Fruit fly (Drosophila melanogaster) whole organism, embryonic: ENCODE results near the gene Blm.
A peak's percentile ranks its signal among the peaks of the same experiment; 100 is the strongest.

ENCODE experiments used
- Atf6 ChIP-seq: fragments of 200-800 bp; sonication (Bioruptor generic); IDR thresholded peaks from 2 replicates; pipeline ENCODE4 v1.3.6; 2022; ENCODE audit warnings: missing biosample characterization, missing genetic modification characterization
- B-H1 ChIP-seq: fragments of 200-800 bp; sonication (Bioruptor generic); IDR thresholded peaks from 3 replicates; pipeline ENCODE4 v1.3.6; 2022; ENCODE audit warnings: missing biosample characterization, missing genetic modification characterization
- CG12219 ChIP-seq: fragments of 200-800 bp; sonication (Bioruptor generic); optimal IDR thresholded peaks from 3 replicates; lab custom pipeline; 2018; ENCODE audit warnings: missing biosample characterization, mild to moderate bottlenecking, missing genetic modification characterization
- CG1233 ChIP-seq: fragments of 200-800 bp; sonication (Bioruptor generic); optimal IDR thresholded peaks from 4 replicates; lab custom pipeline; 2018; ENCODE audit warnings: missing biosample characterization, mild to moderate bottlenecking, missing genetic modification characterization
- CG12659 ChIP-seq: fragments of 200-800 bp; sonication (Bioruptor generic); optimal IDR thresholded peaks from 3 replicates; lab custom pipeline; 2017; ENCODE audit warnings: mild to moderate bottlenecking, missing biosample characterization, missing genetic modification reagents, missing genetic modification characterization
- CG12744 ChIP-seq: fragments of 200-800 bp; sonication (Bioruptor generic); optimal IDR thresholded peaks from 2 replicates; lab custom pipeline; 2016; ENCODE audit warnings: missing biosample characterization, missing genetic modification characterization
- CG16863 ChIP-seq: fragments of 200-800 bp; sonication (Bioruptor generic); optimal IDR thresholded peaks from 3 replicates; lab custom pipeline; 2016; ENCODE audit warnings: missing biosample characterization, missing genetic modification characterization
- CG17359 ChIP-seq: fragments of 200-800 bp; sonication (Bioruptor generic); optimal IDR thresholded peaks from 3 replicates; lab custom pipeline; 2018; ENCODE audit warnings: missing biosample characterization, mild to moderate bottlenecking, missing genetic modification characterization, moderate library complexity
- CG17361 ChIP-seq: fragments of 200-800 bp; sonication (Bioruptor generic); IDR thresholded peaks from 3 replicates; pipeline ENCODE4 v1.3.6; 2022; ENCODE audit warnings: missing biosample characterization, missing genetic modification characterization
- CG17802 ChIP-seq: fragments of 200-800 bp; sonication (Bioruptor generic); optimal IDR thresholded peaks from 2 replicates; lab custom pipeline; 2018; ENCODE audit warnings: missing biosample characterization, mild to moderate bottlenecking, missing genetic modification characterization, moderate library complexity
- CG18011 ChIP-seq: fragments of 200-800 bp; sonication (Bioruptor generic); optimal IDR thresholded peaks from 2 replicates; lab custom pipeline; 2017; ENCODE audit warnings: missing biosample characterization, missing genetic modification characterization, mild to moderate bottlenecking, moderate library complexity, missing genotype
- CG1832 ChIP-seq: fragments of 200-800 bp; sonication (Bioruptor generic); optimal IDR thresholded peaks from 2 replicates; lab custom pipeline; 2017; ENCODE audit warnings: missing biosample characterization, mild to moderate bottlenecking, missing genetic modification characterization, inconsistent platforms
- CG2678 ChIP-seq: fragments of 200-800 bp; sonication (Bioruptor generic); optimal IDR thresholded peaks from 3 replicates; lab custom pipeline; 2019; ENCODE audit warnings: missing biosample characterization, mild to moderate bottlenecking, missing genetic modification characterization, moderate library complexity
- CG31441 ChIP-seq: fragments of 200-800 bp; sonication (Bioruptor generic); IDR thresholded peaks from 2 replicates; pipeline ENCODE4 v1.3.6; 2022; ENCODE audit warnings: missing biosample characterization, missing genetic modification characterization
- CG4820 ChIP-seq: fragments of 200-800 bp; sonication (Bioruptor generic); optimal IDR thresholded peaks from 3 replicates; lab custom pipeline; 2016; ENCODE audit warnings: missing biosample characterization, missing genetic modification characterization
- CG5245 ChIP-seq: fragments of 200-800 bp; sonication (Bioruptor generic); optimal IDR thresholded peaks from 3 replicates; lab custom pipeline; 2016; ENCODE audit warnings: missing biosample characterization, missing genetic modification characterization
- CG6765 ChIP-seq: fragments of 200-800 bp; sonication (Bioruptor generic); optimal IDR thresholded peaks from 3 replicates; lab custom pipeline; 2017; ENCODE audit warnings: missing biosample characterization, mild to moderate bottlenecking, missing genetic modification characterization
- CG6791 ChIP-seq: fragments of 200-800 bp; sonication (Bioruptor generic); IDR thresholded peaks from 3 replicates; pipeline ENCODE4 v1.3.6; 2022; ENCODE audit warnings: missing biosample characterization, missing genetic modification characterization; ENCODE audit not compliant: partially characterized antibody
- CG8290 ChIP-seq, 3 experiments: fragments of 200-800 bp; sonication (Bioruptor generic); optimal IDR thresholded peaks; 2 replicates each; lab custom pipeline; 2016 to 2019; ENCODE audit warnings: missing biosample characterization in 3 of 3, missing genetic modification characterization in 3 of 3, mild to moderate bottlenecking in 2 of 3, moderate library complexity in 1 of 3
- CG8359 ChIP-seq: fragments of 200-800 bp; sonication (Bioruptor generic); optimal IDR thresholded peaks from 2 replicates; lab custom pipeline; 2017; ENCODE audit warnings: missing biosample characterization, mild to moderate bottlenecking, missing genetic modification characterization, borderline replicate concordance
- CG8388 ChIP-seq: fragments of 200-800 bp; sonication (Bioruptor generic); optimal IDR thresholded peaks from 2 replicates; lab custom pipeline; 2019; ENCODE audit warnings: missing biosample characterization, mild to moderate bottlenecking, missing genetic modification characterization, moderate library complexity
- CG8924 ChIP-seq: fragments of 200-800 bp; optimal IDR thresholded peaks from 3 replicates; lab custom pipeline; 2019; ENCODE audit warnings: missing biosample characterization, mild to moderate bottlenecking, missing genetic modification characterization, moderate library complexity
- CG9817 ChIP-seq: fragments of 200-800 bp; sonication (Bioruptor generic); optimal IDR thresholded peaks from 2 replicates; lab custom pipeline; 2018; ENCODE audit warnings: missing biosample characterization, mild to moderate bottlenecking, missing genetic modification characterization, moderate library complexity
- Drgx ChIP-seq: fragments of 200-800 bp; sonication (Bioruptor generic); IDR thresholded peaks from 2 replicates; pipeline ENCODE4 v1.3.6; 2022; ENCODE audit warnings: missing biosample characterization, missing genetic modification characterization
- H2.0 ChIP-seq: fragments of 200-800 bp; sonication (Bioruptor generic); IDR thresholded peaks from 2 replicates; pipeline ENCODE4 v1.3.6; 2022; ENCODE audit warnings: missing biosample characterization, missing genetic modification characterization
- Hand ChIP-seq: fragments of 200-800 bp; sonication (Bioruptor generic); optimal IDR thresholded peaks from 2 replicates; lab custom pipeline; 2017; ENCODE audit warnings: mild to moderate bottlenecking, missing biosample characterization, missing genetic modification reagents, missing genetic modification characterization
- Hr3 ChIP-seq: fragments of 200-800 bp; sonication (Bioruptor generic); optimal IDR thresholded peaks from 3 replicates; lab custom pipeline; 2016; ENCODE audit warnings: missing biosample characterization, missing genetic modification characterization
- Hr51 ChIP-seq, 2 experiments: fragments of 200-800 bp; sonication (Bioruptor generic); optimal IDR thresholded peaks; 2 replicates in 1 of 2; 3 replicates in 1 of 2; lab custom pipeline; 2016 to 2018; ENCODE audit warnings: missing biosample characterization in 2 of 2, missing genetic modification characterization in 2 of 2, mild to moderate bottlenecking in 1 of 2, moderate library complexity in 1 of 2
- Sox100B ChIP-seq: fragments of 200-800 bp; sonication (Bioruptor generic); optimal IDR thresholded peaks from 3 replicates; lab custom pipeline; 2018; ENCODE audit warnings: missing biosample characterization, mild to moderate bottlenecking, missing genetic modification characterization
- Vsx1 ChIP-seq: fragments of 200-800 bp; sonication (Bioruptor generic); optimal IDR thresholded peaks from 2 replicates; lab custom pipeline; 2017; ENCODE audit warnings: missing biosample characterization, mild to moderate bottlenecking, missing genetic modification characterization, missing genetic modification reagents
- disco-r ChIP-seq: fragments of 200-800 bp; sonication (Bioruptor generic); optimal IDR thresholded peaks from 2 replicates; lab custom pipeline; 2016; ENCODE audit warnings: missing biosample characterization, missing genetic modification characterization
- dm ChIP-seq: fragments of 200-800 bp; sonication (Bioruptor generic); optimal IDR thresholded peaks from 3 replicates; lab custom pipeline; 2016; ENCODE audit warnings: missing biosample characterization, missing genetic modification characterization
- dpn ChIP-seq, 2 experiments: fragments of 200-800 bp; sonication (Bioruptor generic); optimal IDR thresholded peaks; 3 replicates each; lab custom pipeline; 2016; ENCODE audit warnings: missing biosample characterization in 2 of 2, missing genetic modification characterization in 2 of 2
- exex ChIP-seq: fragments of 200-800 bp; sonication (Bioruptor generic); optimal IDR thresholded peaks from 4 replicates; lab custom pipeline; 2018; ENCODE audit warnings: missing biosample characterization, mild to moderate bottlenecking, missing genetic modification characterization, moderate library complexity
- fd64A ChIP-seq: fragments of 200-800 bp; sonication (Bioruptor generic); optimal IDR thresholded peaks from 3 replicates; lab custom pipeline; 2018; ENCODE audit warnings: missing biosample characterization, mild to moderate bottlenecking, missing genetic modification characterization
- gcm ChIP-seq: fragments of 200-800 bp; sonication (Bioruptor generic); optimal IDR thresholded peaks from 2 replicates; lab custom pipeline; 2019; ENCODE audit warnings: missing biosample characterization, mild to moderate bottlenecking, missing genetic modification characterization, moderate library complexity
- gem ChIP-seq: fragments of 200-800 bp; sonication (Bioruptor generic); optimal IDR thresholded peaks from 2 replicates; lab custom pipeline; 2019; ENCODE audit warnings: missing biosample characterization, mild to moderate bottlenecking, missing genetic modification characterization, moderate library complexity
- oc ChIP-seq: fragments of 200-800 bp; sonication (Bioruptor generic); optimal IDR thresholded peaks from 2 replicates; lab custom pipeline; 2018; ENCODE audit warnings: missing biosample characterization, mild to moderate bottlenecking, missing genetic modification characterization, moderate library complexity
- pan ChIP-seq, 4 experiments: fragments of >200 bp in 3 of 4; fragments of 200-800 bp in 1 of 4; sonication (Bioruptor generic) in 1 of 4; optimal IDR thresholded peaks in 3 of 4; IDR thresholded peaks in 1 of 4; 2 replicates each; pipeline versions ENCODE4 v1.3.6 to Lab custom; 2017 to 2022; ENCODE audit warnings: missing biosample characterization in 2 of 4, missing genetic modification characterization in 2 of 4, mixed read lengths in 1 of 4
- phol ChIP-seq: fragments of 200-800 bp; sonication (Bioruptor generic); optimal IDR thresholded peaks from 3 replicates; lab custom pipeline; 2018; ENCODE audit warnings: missing biosample characterization, mild to moderate bottlenecking, missing genetic modification characterization, moderate library complexity
- prd ChIP-seq, 3 experiments: fragments of >200 bp in 2 of 3; fragments of 200-800 bp in 1 of 3; sonication (Bioruptor generic) in 1 of 3; optimal IDR thresholded peaks in 2 of 3; IDR thresholded peaks in 1 of 3; 2 replicates in 2 of 3; 3 replicates in 1 of 3; pipeline versions ENCODE4 v1.3.6 to Lab custom; 2017 to 2022; ENCODE audit warnings: missing biosample characterization in 1 of 3, missing genetic modification characterization in 1 of 3
- psq ChIP-seq: fragments of 200-800 bp; sonication (Bioruptor generic); optimal IDR thresholded peaks from 2 replicates; lab custom pipeline; 2017; ENCODE audit warnings: missing biosample characterization, missing genetic modification characterization
- salm ChIP-seq: fragments of 200-800 bp; sonication (Bioruptor generic); optimal IDR thresholded peaks from 2 replicates; lab custom pipeline; 2018; ENCODE audit warnings: missing biosample characterization, mild to moderate bottlenecking, missing genetic modification characterization
- sens-2 ChIP-seq: fragments of 200-800 bp; sonication (Bioruptor generic); IDR thresholded peaks from 2 replicates; pipeline ENCODE4 v1.3.6; 2022; ENCODE audit warnings: missing biosample characterization, missing genetic modification characterization
- slbo ChIP-seq: fragments of 200-800 bp; sonication (Bioruptor generic); IDR thresholded peaks from 2 replicates; pipeline ENCODE4 v1.3.6; 2022; ENCODE audit warnings: missing biosample characterization, missing genetic modification characterization
- stc ChIP-seq: fragments of 200-800 bp; sonication (Bioruptor generic); IDR thresholded peaks from 2 replicates; pipeline ENCODE4 v1.3.6; 2022; ENCODE audit warnings: missing biosample characterization, missing genetic modification characterization
- sug ChIP-seq: fragments of 200-800 bp; optimal IDR thresholded peaks from 2 replicates; lab custom pipeline; 2019; ENCODE audit warnings: missing biosample characterization, mild to moderate bottlenecking, missing genetic modification characterization, moderate library complexity
- usp ChIP-seq: fragments of >200 bp; optimal IDR thresholded peaks from 2 replicates; lab custom pipeline; 2017; ENCODE audit warnings: missing biosample characterization, missing genetic modification characterization

Gene Blm

dm6 chr3R:11773999-11774397 lies 32.4 kb upstream of the Blm start (continued):
- TF ChIP-seq CG6791 (GFP tag; lab: Robert Waterston, UW) = no peak
- TF ChIP-seq CG5245 (GFP tag; lab: Kevin White, UChicago) = peak; percentile 8
- TF ChIP-seq Drgx (GFP tag; lab: Robert Waterston, UW) = no peak
- TF ChIP-seq CG8388 (GFP tag; lab: Kevin White, UChicago) = peak; percentile 74
- no peak for TF ChIP-seq pan (optimal IDR thresholded peaks at IDR 0.05; lab: Kevin White, UChicago)
- TF ChIP-seq pan (GFP tag; optimal IDR thresholded peaks at IDR 0.05 in 1 of 2, IDR thresholded peaks at IDR 0.05 in 1 of 2) = peak in 1 of 2 experiments; percentile 60
- TF ChIP-seq Vsx1 (GFP tag; lab: Kevin White, UChicago) = peak; percentile 11
- peak; percentile 79 for TF ChIP-seq CG17359 (tag; lab: Kevin White, UChicago)
- no peak; the same call in 1 of the 2 replicates for TF ChIP-seq H2.0 (GFP tag; lab: Robert Waterston, UW)
- TF ChIP-seq slbo (GFP tag; lab: Robert Waterston, UW) = peak; percentile 73
- TF ChIP-seq CG31441 (GFP tag; lab: Robert Waterston, UW) = peak; percentile 82
- peak; percentile 17 for TF ChIP-seq CG12744 (GFP tag; lab: Kevin White, UChicago)
- no peak for TF ChIP-seq dm (GFP tag; lab: Kevin White, UChicago)
- 0 out of 3 replicates have a peak, but pooled peaks have one; percentile 29 for TF ChIP-seq B-H1 (GFP tag; lab: Robert Waterston, UW)
- peak; percentile 80 for TF ChIP-seq Sox100B (GFP tag; lab: Kevin White, UChicago)
- TF ChIP-seq salm (tag; lab: Kevin White, UChicago) = no peak
- no peak for TF ChIP-seq CG18011
- peak in 1 of 2 experiments; percentile 82 for TF ChIP-seq Hr51 (GFP tag; optimal IDR thresholded peaks at IDR 0.05; lab: Kevin White, UChicago)
- peak; percentile 93 for TF ChIP-seq CG2678
- peak; percentile 42 for TF ChIP-seq exex (tag; lab: Kevin White, UChicago)
- peak; percentile 73 for TF ChIP-seq Atf6 (GFP tag; lab: Robert Waterston, UW)
- TF ChIP-seq CG16863 (GFP tag; lab: Kevin White, UChicago) = no peak
- peak; percentile 73 for TF ChIP-seq CG12659
- TF ChIP-seq dpn (GFP tag; optimal IDR thresholded peaks at IDR 0.05; lab: Kevin White, UChicago) = peak; percentile 6 to 58
- peak; percentile 70 for TF ChIP-seq Hand (GFP tag; lab: Kevin White, UChicago)
- no peak for TF ChIP-seq oc (tag; lab: Kevin White, UChicago)
- peak; percentile 49 for TF ChIP-seq psq (GFP tag; lab: Kevin White, UChicago)
- peak; percentile 32 for TF ChIP-seq CG8359
- TF ChIP-seq sens-2 (GFP tag; lab: Robert Waterston, UW) = 0 out of 2 replicates have a peak, but pooled peaks have one; percentile 9
- peak; percentile 54 for TF ChIP-seq CG4820
- TF ChIP-seq CG8290 (GFP tag; optimal IDR thresholded peaks at IDR 0.05; lab: Kevin White, UChicago) = peak; percentile 19
- no peak for TF ChIP-seq CG8290 (tag; optimal IDR thresholded peaks at IDR 0.05; lab: Kevin White, UChicago)
- TF ChIP-seq gem (tag; lab: Kevin White, UChicago) = peak; percentile 92
- TF ChIP-seq disco-r = peak; percentile 4
- TF ChIP-seq Hr3 = peak; percentile 67
- TF ChIP-seq CG8924 (tag; lab: Kevin White, UChicago) = peak; percentile 88
- TF ChIP-seq CG17361 (GFP tag; lab: Robert Waterston, UW) = peak; percentile 84
- peak; percentile 65 for TF ChIP-seq gcm (GFP tag; lab: Kevin White, UChicago)
- TF ChIP-seq fd64A = no peak
- peak; percentile 2 for TF ChIP-seq CG12219
- TF ChIP-seq sug (tag; lab: Kevin White, UChicago) = peak; percentile 73
- TF ChIP-seq prd (optimal IDR thresholded peaks at IDR 0.05; lab: Kevin White, UChicago) = no peak
- peak; percentile 59 for TF ChIP-seq prd (GFP tag; IDR thresholded peaks at IDR 0.05; lab: Robert Waterston, UW)
- TF ChIP-seq CG1233 (GFP tag; lab: Kevin White, UChicago) = peak; percentile 72
- peak; percentile 74 for TF ChIP-seq phol
- peak; percentile 64 for TF ChIP-seq CG6765 (GFP tag; lab: Kevin White, UChicago)
- no peak for TF ChIP-seq CG1832
- no peak for TF ChIP-seq usp (GFP tag; lab: Kevin White, UChicago)
- no peak for TF ChIP-seq CG17802
- TF ChIP-seq stc (GFP tag; lab: Robert Waterston, UW) = peak; percentile 56
- peak; percentile 63 for TF ChIP-seq CG9817
